Worm (Caenorhabditis elegans) whole organism, early embryonic: ENCODE measurements around the gene srv-22.

Source experiments
- B0310.2 ChIP-seq: sonication (generic microtip); optimal IDR thresholded peaks from 2 replicates; lab custom pipeline; 2016; ENCODE audit warnings: mild to moderate bottlenecking, missing genetic modification characterization, missing compliant biosample characterization
- F13C5.2 ChIP-seq: sonication (generic microtip); optimal IDR thresholded peaks from 2 replicates; lab custom pipeline; 2017; ENCODE audit warnings: mild to moderate bottlenecking, missing genetic modification characterization, inconsistent platforms, missing compliant biosample characterization
- ama-1 ChIP-seq: fragments of 150-350 bp; optimal IDR thresholded peaks from 2 replicates; lab custom pipeline; 2014
- ceh-13 ChIP-seq: fragments of 200-800 bp; sonication (Bioruptor generic); optimal IDR thresholded peaks from 2 replicates; lab custom pipeline; 2018; ENCODE audit warnings: mild to moderate bottlenecking, missing genetic modification characterization, missing compliant biosample characterization
- ceh-36 ChIP-seq: sonication (generic microtip); optimal IDR thresholded peaks from 2 replicates; lab custom pipeline; 2016; ENCODE audit warnings: missing genetic modification characterization, inconsistent platforms, missing compliant biosample characterization
- flt-1 ChIP-seq: fragments of 200-800 bp; sonication (Bioruptor generic); IDR thresholded peaks from 2 replicates; pipeline ENCODE4 v1.3.6; 2022; ENCODE audit warnings: missing genetic modification characterization, missing compliant biosample characterization
- hmbx-1 ChIP-seq: sonication (generic microtip); optimal IDR thresholded peaks from 2 replicates; lab custom pipeline; 2016; ENCODE audit warnings: mild to moderate bottlenecking, missing genetic modification characterization, missing compliant biosample characterization
- hmg-4 ChIP-seq: fragments of 200-800 bp; sonication (Bioruptor generic); optimal IDR thresholded peaks from 2 replicates; lab custom pipeline; 2018; ENCODE audit warnings: mild to moderate bottlenecking, missing genetic modification characterization, missing compliant biosample characterization
- hnd-1 ChIP-seq: sonication (generic microtip); optimal IDR thresholded peaks from 2 replicates; lab custom pipeline; 2016; ENCODE audit warnings: missing genetic modification characterization, missing compliant biosample characterization
- pes-1 ChIP-seq: fragments of 200-800 bp; sonication (Bioruptor generic); IDR thresholded peaks from 2 replicates; pipeline ENCODE4 v1.3.6; 2022; ENCODE audit warnings: missing genetic modification reagents, missing genetic modification characterization, missing compliant biosample characterization
- scrt-1 ChIP-seq: fragments of 200-800 bp; sonication (Bioruptor generic); IDR thresholded peaks from 2 replicates; pipeline ENCODE4 v1.3.6; 2022; ENCODE audit warnings: missing genetic modification characterization, missing compliant biosample characterization
- sea-1 ChIP-seq: fragments of 200-800 bp; sonication (Bioruptor generic); conservative IDR thresholded peaks from 2 replicates; pipeline ENCODE4 v1.3.6; 2022; ENCODE audit warnings: missing genetic modification characterization, missing compliant biosample characterization
- tbx-11 ChIP-seq: fragments of 200-800 bp; sonication (Bioruptor generic); IDR thresholded peaks from 2 replicates; pipeline ENCODE4 v1.3.6; 2022; ENCODE audit warnings: missing genetic modification characterization, missing compliant biosample characterization
- tbx-37 ChIP-seq: fragments of 200-800 bp; sonication (Bioruptor generic); conservative IDR thresholded peaks from 2 replicates; pipeline ENCODE4 v1.3.6; 2022; ENCODE audit warnings: missing genetic modification reagents, missing genetic modification characterization, missing compliant biosample characterization

DNA sequence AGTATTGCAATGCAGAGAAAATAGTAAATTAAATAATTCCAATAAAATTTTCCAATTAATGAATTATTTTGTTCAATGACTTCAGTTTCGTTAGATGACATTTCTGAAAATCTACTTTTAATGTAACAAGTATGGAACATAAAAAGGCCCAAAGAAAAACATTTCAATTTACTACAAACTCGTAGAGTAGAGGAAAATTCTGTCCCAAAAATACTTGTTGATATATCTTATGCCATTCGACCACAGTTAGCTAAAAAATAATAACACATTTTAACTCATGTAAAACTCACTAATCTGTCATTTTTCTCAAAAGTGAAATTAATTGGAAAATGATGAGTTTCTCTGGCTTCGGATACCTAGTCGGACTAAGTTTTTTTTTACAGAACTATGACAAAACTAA, 2.5 kb downstream of the srv-22 start, which contains the start of gene srv-21:
- no peak for TF ChIP-seq ama-1 (lab: Kevin White, UChicago)
- TF ChIP-seq sea-1, result no peak
- no peak for TF ChIP-seq hmg-4
- no peak for TF ChIP-seq pes-1 (GFP tag; lab: Robert Waterston, UW)
- TF ChIP-seq tbx-11 (GFP tag; lab: Robert Waterston, UW), result no peak
- TF ChIP-seq hmbx-1 (tag; lab: Kevin White, UChicago), result no peak
- no peak for TF ChIP-seq flt-1
- TF ChIP-seq scrt-1 (GFP tag; lab: Robert Waterston, UW), result no peak
- no peak for TF ChIP-seq ceh-13 (GFP tag; lab: Kevin White, UChicago)
- TF ChIP-seq ceh-36, result no peak
- no peak for TF ChIP-seq tbx-37 (GFP tag; lab: Robert Waterston, UW)
- TF ChIP-seq B0310.2, result no peak
- no peak for TF ChIP-seq hnd-1 (tag; lab: Kevin White, UChicago)
- TF ChIP-seq F13C5.2 (tag; lab: Kevin White, UChicago), result no peak
